Worm (Caenorhabditis elegans) whole organism, young adult: ENCODE results near the gene fbxb-33.

Source experiments
- C06A6.2 ChIP-seq: fragments of 200-800 bp; sonication (Bioruptor generic); conservative IDR thresholded peaks from 2 replicates; pipeline ENCODE4 v1.3.6; 2022; ENCODE audit warnings: missing genetic modification characterization, missing compliant biosample characterization
- C17E4.6 ChIP-seq: fragments of 200-800 bp; sonication (Bioruptor generic); IDR thresholded peaks from 2 replicates; pipeline ENCODE4 v1.3.6; 2022; ENCODE audit warnings: missing genetic modification reagents, missing genetic modification characterization, missing compliant biosample characterization
- F33H1.4 ChIP-seq: fragments of 200-800 bp; sonication (Bioruptor generic); IDR thresholded peaks from 2 replicates; pipeline ENCODE4 v1.3.6; 2022; ENCODE audit warnings: missing genetic modification reagents, missing genetic modification characterization, missing compliant biosample characterization
- F39B2.1 ChIP-seq: fragments of 200-800 bp; sonication (Bioruptor generic); IDR thresholded peaks from 2 replicates; pipeline ENCODE4 v1.3.6; 2022; ENCODE audit warnings: missing genetic modification reagents, missing genetic modification characterization, missing compliant biosample characterization
- F57A8.1 ChIP-seq: fragments of 200-800 bp; sonication (Bioruptor generic); optimal IDR thresholded peaks from 2 replicates; lab custom pipeline; 2018; ENCODE audit warnings: mild to moderate bottlenecking, missing genetic modification characterization, moderate library complexity, missing compliant biosample characterization
- K12H6.12 ChIP-seq: fragments of 200-800 bp; sonication (Bioruptor generic); optimal IDR thresholded peaks from 2 replicates; lab custom pipeline; 2018; ENCODE audit warnings: mild to moderate bottlenecking, missing genetic modification characterization, missing compliant biosample characterization
- Y53G8AR.9 ChIP-seq: fragments of 200-800 bp; sonication (Bioruptor generic); conservative IDR thresholded peaks from 2 replicates; pipeline ENCODE4 v1.3.6; 2022; ENCODE audit warnings: missing genetic modification reagents, missing genetic modification characterization, missing compliant biosample characterization
- akir-1 ChIP-seq: fragments of 200-800 bp; sonication (Bioruptor generic); optimal IDR thresholded peaks from 2 replicates; lab custom pipeline; 2018; ENCODE audit warnings: mild to moderate bottlenecking, missing genetic modification characterization, moderate library complexity, missing compliant biosample characterization
- athp-1 ChIP-seq: sonication (generic microtip); optimal IDR thresholded peaks from 2 replicates; lab custom pipeline; 2017; ENCODE audit warnings: mild to moderate bottlenecking, missing genetic modification characterization, missing compliant biosample characterization
- attf-3 ChIP-seq: fragments of 200-800 bp; sonication (Bioruptor generic); conservative IDR thresholded peaks from 2 replicates; pipeline ENCODE4 v1.3.6; 2022; ENCODE audit warnings: missing genetic modification reagents, missing genetic modification characterization, missing compliant biosample characterization
- ccch-3 ChIP-seq: fragments of 200-800 bp; sonication (Bioruptor generic); optimal IDR thresholded peaks from 2 replicates; lab custom pipeline; 2018; ENCODE audit warnings: mild to moderate bottlenecking, missing genetic modification characterization, missing compliant biosample characterization
- cebp-1 ChIP-seq, 2 experiments: fragments of 200-800 bp in 1 of 2; sonication (Bioruptor generic) in 1 of 2; sonication (generic microtip) in 1 of 2; IDR thresholded peaks in 1 of 2; optimal IDR thresholded peaks in 1 of 2; 2 replicates each; pipeline versions ENCODE4 v1.3.6 to Lab custom; 2017 to 2022; ENCODE audit warnings: missing compliant biosample characterization in 2 of 2, missing genetic modification characterization in 2 of 2, mild to moderate bottlenecking in 1 of 2, missing genetic modification reagents in 1 of 2, moderate library complexity in 1 of 2
- ceh-91 ChIP-seq: fragments of 200-800 bp; sonication (Bioruptor generic); IDR thresholded peaks from 2 replicates; pipeline ENCODE4 v1.3.6; 2022; ENCODE audit warnings: missing genetic modification reagents, missing genetic modification characterization, missing compliant biosample characterization
- dpff-1 ChIP-seq: sonication (generic microtip); optimal IDR thresholded peaks from 2 replicates; lab custom pipeline; 2017; ENCODE audit warnings: mild to moderate bottlenecking, missing genetic modification characterization, missing compliant biosample characterization
- efl-1 ChIP-seq: fragments of 150-350 bp; optimal IDR thresholded peaks from 2 replicates; lab custom pipeline; 2014; ENCODE audit warnings: missing biosample characterization, missing genetic modification reagents, missing genetic modification characterization
- gei-17 ChIP-seq: fragments of 200-800 bp; sonication (Bioruptor generic); optimal IDR thresholded peaks from 2 replicates; lab custom pipeline; 2018; ENCODE audit warnings: mild to moderate bottlenecking, missing genetic modification characterization, missing compliant biosample characterization
- hlh-26 ChIP-seq: fragments of 200-800 bp; sonication (Bioruptor generic); conservative IDR thresholded peaks from 2 replicates; pipeline ENCODE4 v1.3.6; 2022; ENCODE audit warnings: missing genetic modification reagents, missing genetic modification characterization, missing compliant biosample characterization
- hrde-1 ChIP-seq: sonication (generic microtip); optimal IDR thresholded peaks from 2 replicates; lab custom pipeline; 2016; ENCODE audit warnings: missing genetic modification characterization, mild to moderate bottlenecking, missing compliant biosample characterization, moderate library complexity, missing genotype, missing genetic modification reagents, borderline replicate concordance
- let-607 ChIP-seq, 2 experiments: fragments of 200-800 bp in 1 of 2; sonication (Bioruptor generic) in 1 of 2; sonication (generic microtip) in 1 of 2; optimal IDR thresholded peaks; 2 replicates each; lab custom pipeline; 2016 to 2018; ENCODE audit warnings: mild to moderate bottlenecking in 2 of 2, missing compliant biosample characterization in 2 of 2, missing genetic modification characterization in 2 of 2, moderate library complexity in 2 of 2, missing genotype in 1 of 2
- lin-35 ChIP-seq, 3 experiments: fragments of 150-350 bp in 2 of 3; sonication (generic microtip) in 1 of 3; optimal IDR thresholded peaks; 2 replicates each; lab custom pipeline; 2014 to 2018; ENCODE audit warnings: missing biosample characterization in 3 of 3, missing genetic modification characterization in 3 of 3, missing genetic modification reagents in 3 of 3
- madf-3 ChIP-seq: fragments of 200-800 bp; sonication (Bioruptor generic); IDR thresholded peaks from 2 replicates; pipeline ENCODE4 v1.3.6; 2022; ENCODE audit warnings: missing genetic modification reagents, missing genetic modification characterization, missing compliant biosample characterization
- mes-4 ChIP-seq: sonication (generic microtip); optimal IDR thresholded peaks from 2 replicates; lab custom pipeline; 2016; ENCODE audit warnings: missing genotype, missing genetic modification characterization, missing compliant biosample characterization
- nfya-1 ChIP-seq: sonication (generic microtip); optimal IDR thresholded peaks from 2 replicates; lab custom pipeline; 2017; ENCODE audit warnings: antibody characterized with exemption, missing compliant biosample characterization, missing genetic modification characterization, borderline replicate concordance; ENCODE audit not compliant: insufficient read depth
- nfyb-1 ChIP-seq: fragments of 200-800 bp; sonication (Bioruptor generic); IDR thresholded peaks from 2 replicates; pipeline ENCODE4 v1.3.6; 2022; ENCODE audit warnings: missing genetic modification reagents, missing genetic modification characterization, missing compliant biosample characterization
- nhr-120 ChIP-seq: fragments of 200-800 bp; sonication (Bioruptor generic); IDR thresholded peaks from 2 replicates; pipeline ENCODE4 v1.3.6; 2022; ENCODE audit warnings: missing genetic modification characterization, missing compliant biosample characterization
- nhr-80 ChIP-seq: sonication (generic microtip); optimal IDR thresholded peaks from 2 replicates; lab custom pipeline; 2016; ENCODE audit warnings: missing genetic modification characterization, missing compliant biosample characterization
- rpc-1 ChIP-seq, 2 experiments: fragments of 150-350 bp in 1 of 2; sonication (generic microtip) in 1 of 2; optimal IDR thresholded peaks; 2 replicates each; lab custom pipeline; 2014 to 2018; ENCODE audit warnings: missing biosample characterization in 1 of 2, missing genetic modification characterization in 1 of 2, missing genetic modification reagents in 1 of 2, missing genotype in 1 of 2
- sdz-38 ChIP-seq: sonication (generic microtip); optimal IDR thresholded peaks from 2 replicates; lab custom pipeline; 2016; ENCODE audit warnings: missing genotype, missing genetic modification characterization, missing compliant biosample characterization
- somi-1 ChIP-seq: fragments of 200-800 bp; sonication (Bioruptor generic); optimal IDR thresholded peaks from 2 replicates; lab custom pipeline; 2018; ENCODE audit warnings: mild to moderate bottlenecking, missing genetic modification characterization, missing compliant biosample characterization
- zfh-2 ChIP-seq: fragments of 200-800 bp; sonication (Bioruptor generic); conservative IDR thresholded peaks from 2 replicates; pipeline ENCODE4 v1.3.6; 2022; ENCODE audit warnings: missing genetic modification reagents, missing genetic modification characterization, missing compliant biosample characterization

The fbxb-33 gene

DNA sequence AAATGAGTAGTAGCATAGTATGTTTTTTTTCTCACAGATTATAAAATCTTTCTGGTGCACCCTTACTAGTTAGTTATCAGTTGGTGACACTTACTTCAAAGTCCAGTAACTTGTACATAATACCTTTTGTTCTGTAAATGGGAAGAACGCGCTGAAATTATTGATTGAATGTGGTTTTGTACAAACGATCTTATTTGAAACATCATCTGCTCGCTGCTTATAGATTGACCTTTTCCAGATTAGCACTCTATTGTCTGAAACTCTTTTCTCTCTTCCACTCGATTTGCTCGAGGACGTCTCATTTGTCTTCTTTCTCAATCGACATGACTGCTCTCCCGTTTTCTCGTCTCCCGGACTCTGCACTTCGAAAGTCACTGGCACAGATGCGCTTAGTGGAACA is at the start of gene fbxb-33:
Gene fbxb-33, plus strand, starts transcription at position 301 of the 400 bp plus-strand sequence.
- no peak for TF ChIP-seq gei-17 (GFP tag; lab: Kevin White, UChicago)

DNA sequence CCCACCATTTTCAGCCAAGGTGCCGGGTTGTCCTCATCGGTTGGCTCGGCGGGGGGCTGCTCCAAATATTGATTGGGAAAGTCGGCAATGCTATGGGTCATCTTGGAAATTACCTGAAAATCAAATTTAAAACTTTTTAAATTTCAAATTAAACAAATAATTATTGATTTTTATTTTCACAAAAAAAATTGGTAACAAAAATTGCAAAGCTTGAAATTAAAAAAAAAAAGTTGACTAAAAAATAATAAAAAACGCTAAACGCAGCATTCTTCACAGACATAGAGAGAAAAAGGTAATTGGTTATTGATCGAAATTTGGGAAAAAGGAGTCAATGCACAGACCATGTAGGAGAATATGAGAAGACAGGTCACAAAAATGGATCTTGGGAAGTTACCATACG is 48.5 kb upstream of the fbxb-33 start, which contains the start of gene Y49F6A.11:
Gene Y49F6A.11, minus strand, starts transcription at position 101 of the 400 bp plus-strand sequence.
- TF ChIP-seq mes-4 (tag; lab: Kevin White, UChicago) (no peak), somi-1 (GFP tag; lab: Kevin White, UChicago) (no peak), akir-1 (GFP tag; lab: Kevin White, UChicago) (no peak), nhr-120 (GFP tag; lab: Robert Waterston, UW) (no peak), hrde-1 (tag; lab: Kevin White, UChicago) (no peak), F33H1.4 (GFP tag; lab: Robert Waterston, UW) (no peak), nhr-80 (tag; lab: Kevin White, UChicago) (no peak), K12H6.12 (tag; lab: Kevin White, UChicago) (no peak), C17E4.6 (GFP tag; lab: Robert Waterston, UW) (no peak), rpc-1 (optimal IDR thresholded peaks at IDR 0.05; lab: Kevin White, UChicago) (no peak), rpc-1 (tag; optimal IDR thresholded peaks at IDR 0.05; lab: Kevin White, UChicago) (no peak), F57A8.1 (GFP tag; lab: Kevin White, UChicago) (no peak), lin-35 (GFP tag; optimal IDR thresholded peaks at IDR 0.05; lab: Kevin White, UChicago) (no peak), hlh-26 (GFP tag; lab: Robert Waterston, UW) (no peak), nfya-1 (tag; lab: Kevin White, UChicago) (no peak), sdz-38 (no peak), let-607 (tag; optimal IDR thresholded peaks at IDR 0.05; lab: Kevin White, UChicago) (no peak)

DNA sequence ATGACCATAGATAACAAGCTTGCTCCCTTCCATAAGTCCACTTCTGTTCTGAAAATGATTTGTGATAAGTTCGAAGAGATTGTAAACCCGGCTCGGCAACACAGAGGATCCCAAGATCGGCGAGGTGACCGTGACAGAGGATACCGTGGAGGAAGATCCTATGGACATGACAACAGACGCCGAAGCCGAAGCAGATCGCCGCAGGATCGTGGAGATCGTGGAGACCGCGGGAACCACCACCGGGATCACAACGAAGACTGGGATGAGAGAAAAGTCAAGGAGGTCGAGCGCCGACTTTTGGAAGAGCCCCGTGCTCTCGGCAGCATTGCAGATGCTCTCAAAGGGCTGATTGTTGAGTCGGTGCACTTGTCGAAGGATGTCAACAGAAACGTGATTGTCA is 42.6 kb upstream of the fbxb-33 start:
- peak; percentile 71; the same call in 1 of the 2 replicates for TF ChIP-seq zfh-2 (GFP tag; lab: Robert Waterston, UW)
- no peak for TF ChIP-seq F39B2.1

DNA sequence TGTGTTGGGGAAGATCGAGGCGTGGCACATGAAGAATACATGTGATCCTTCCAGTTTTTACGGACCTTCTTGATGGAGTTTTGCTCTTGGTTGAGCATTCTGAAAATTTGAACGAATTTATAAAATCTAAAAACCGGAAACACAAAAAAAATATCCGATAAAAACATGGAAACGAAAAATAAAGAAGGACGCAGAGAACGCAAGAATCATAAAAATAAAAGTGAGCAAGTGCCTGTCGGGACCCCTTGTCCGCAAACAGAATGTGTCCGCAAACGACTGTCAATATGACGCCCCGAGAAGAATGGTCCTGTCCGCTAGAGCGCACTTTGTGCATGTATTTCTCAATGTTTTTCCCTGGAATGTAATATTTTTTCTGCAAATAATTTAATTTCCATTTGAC is 37.4 kb upstream of the fbxb-33 start, which contains the start of gene Y49F6A.5:
Gene Y49F6A.5, minus strand, starts transcription at position 101 of the 400 bp plus-strand sequence.
- TF ChIP-seq madf-3: no peak
- no peak for TF ChIP-seq C06A6.2 (GFP tag; lab: Robert Waterston, UW)
- peak; percentile 15 for TF ChIP-seq efl-1 (GFP tag; lab: Kevin White, UChicago)
- no peak for TF ChIP-seq athp-1 (tag; lab: Kevin White, UChicago)

DNA sequence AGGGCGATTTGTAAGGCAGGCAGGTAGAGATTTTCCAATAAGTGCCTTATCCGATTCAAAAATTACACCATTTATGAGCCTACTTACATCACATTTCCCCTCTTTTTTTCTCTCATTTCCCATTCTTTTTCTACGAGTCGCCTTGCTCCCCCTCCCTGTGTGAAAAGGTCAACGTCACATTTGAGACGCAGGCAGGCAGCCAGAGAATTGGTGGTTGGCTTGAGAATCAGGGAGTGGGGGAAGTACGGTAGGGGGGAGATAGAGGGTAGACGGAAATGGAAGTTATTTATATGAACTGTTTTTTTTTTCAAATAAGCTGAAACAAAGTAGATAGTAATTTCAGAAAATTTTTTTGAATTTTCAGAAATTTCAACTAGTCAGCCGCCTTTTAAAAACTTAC is 30.6 kb upstream of the fbxb-33 start:
- no peak for TF ChIP-seq Y53G8AR.9 (GFP tag; lab: Robert Waterston, UW)
- TF ChIP-seq nfyb-1: peak; percentile 78
- TF ChIP-seq sdz-38: no peak
- TF ChIP-seq, all 124 proteins: peak for 1

DNA sequence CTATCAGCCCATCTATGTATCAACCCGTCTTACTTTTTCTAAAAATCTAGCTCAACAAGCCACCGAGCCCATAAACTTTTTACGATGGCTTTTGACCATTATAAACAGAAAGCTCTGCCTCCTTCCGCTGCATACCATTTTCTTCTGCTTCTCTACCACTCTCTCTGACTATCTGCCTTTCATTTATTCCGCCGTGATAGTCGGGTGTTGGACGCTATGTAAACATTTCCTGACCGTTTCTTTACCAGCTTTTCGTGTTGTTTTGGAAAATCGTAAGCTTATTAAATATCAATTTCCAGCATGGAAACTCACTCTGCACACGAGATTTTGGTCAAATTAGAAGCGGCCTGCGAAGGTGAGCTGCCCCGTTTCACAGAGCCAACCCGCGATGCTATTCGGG is 29.7 kb upstream of the fbxb-33 start, which contains the start of gene F40E12.1:
Gene F40E12.1, plus strand, starts transcription at position 301 of the 400 bp plus-strand sequence.
- TF ChIP-seq ccch-3 (no peak), cebp-1 (GFP tag; IDR thresholded peaks at IDR 0.05; lab: Robert Waterston, UW) (no peak), cebp-1 (tag; optimal IDR thresholded peaks at IDR 0.05; lab: Kevin White, UChicago) (no peak), mes-4 (tag; lab: Kevin White, UChicago) (no peak), attf-3 (GFP tag; lab: Robert Waterston, UW) (no peak), dpff-1 (tag; lab: Kevin White, UChicago) (no peak), ceh-91 (GFP tag; lab: Robert Waterston, UW) (no peak)
